Worm (Caenorhabditis elegans) whole organism, early embryonic: Measurements from ENCODE around the gene B0563.7.

Source experiments
- aly-1 ChIP-seq: sonication (generic microtip); optimal IDR thresholded peaks from 2 replicates; lab custom pipeline; 2016; ENCODE audit warnings: missing genetic modification characterization, missing compliant biosample characterization
- ama-1 ChIP-seq: fragments of 150-350 bp; optimal IDR thresholded peaks from 2 replicates; lab custom pipeline; 2014
- ceh-13 ChIP-seq: fragments of 200-800 bp; sonication (Bioruptor generic); optimal IDR thresholded peaks from 2 replicates; lab custom pipeline; 2018; ENCODE audit warnings: mild to moderate bottlenecking, missing genetic modification characterization, missing compliant biosample characterization
- hmg-4 ChIP-seq: fragments of 200-800 bp; sonication (Bioruptor generic); optimal IDR thresholded peaks from 2 replicates; lab custom pipeline; 2018; ENCODE audit warnings: mild to moderate bottlenecking, missing genetic modification characterization, missing compliant biosample characterization
- hnd-1 ChIP-seq: sonication (generic microtip); optimal IDR thresholded peaks from 2 replicates; lab custom pipeline; 2016; ENCODE audit warnings: missing genetic modification characterization, missing compliant biosample characterization
- pes-1 ChIP-seq: fragments of 200-800 bp; sonication (Bioruptor generic); IDR thresholded peaks from 2 replicates; pipeline ENCODE4 v1.3.6; 2022; ENCODE audit warnings: missing genetic modification reagents, missing genetic modification characterization, missing compliant biosample characterization
- sea-1 ChIP-seq: fragments of 200-800 bp; sonication (Bioruptor generic); conservative IDR thresholded peaks from 2 replicates; pipeline ENCODE4 v1.3.6; 2022; ENCODE audit warnings: missing genetic modification characterization, missing compliant biosample characterization
- tbx-37 ChIP-seq: fragments of 200-800 bp; sonication (Bioruptor generic); conservative IDR thresholded peaks from 2 replicates; pipeline ENCODE4 v1.3.6; 2022; ENCODE audit warnings: missing genetic modification reagents, missing genetic modification characterization, missing compliant biosample characterization
- tra-4 ChIP-seq: sonication (generic microtip); optimal IDR thresholded peaks from 2 replicates; lab custom pipeline; 2017; ENCODE audit warnings: missing genetic modification characterization, missing compliant biosample characterization

- no peak for TF ChIP-seq pes-1 (GFP tag; lab: Robert Waterston, UW)
- no peak for TF ChIP-seq ama-1 (lab: Kevin White, UChicago)
- no peak for TF ChIP-seq tbx-37
- no peak for TF ChIP-seq ceh-13
- no peak for TF ChIP-seq sea-1 (GFP tag; lab: Robert Waterston, UW)
- TF ChIP-seq hmg-4 (GFP tag; lab: Kevin White, UChicago), result no peak
- no peak for TF ChIP-seq tra-4 (tag; lab: Kevin White, UChicago)
- TF ChIP-seq hnd-1 (tag; lab: Kevin White, UChicago), result no peak
- TF ChIP-seq aly-1 (tag; lab: Kevin White, UChicago), result no peak
Observed at ce11 chrX:9137402-9137801, 16.7 kb downstream of the B0563.7 start, which contains the start of gene B0563.6.
